Fruit fly (Drosophila melanogaster) whole organism, pupa: ENCODE results near the gene SLC5A11.

Experiments
- CG10348 ChIP-seq: fragments of 200-800 bp; sonication (Bioruptor generic); IDR thresholded peaks from 2 replicates; pipeline ENCODE4 v1.3.6; 2022; ENCODE audit warnings: missing biosample characterization, missing genetic modification characterization
- CG12605 ChIP-seq: fragments of 200-800 bp; sonication (Bioruptor generic); IDR thresholded peaks from 2 replicates; pipeline ENCODE4 v1.3.6; 2022; ENCODE audit warnings: missing biosample characterization, missing genetic modification characterization
- CG13204 ChIP-seq: fragments of 200-800 bp; sonication (Bioruptor generic); optimal IDR thresholded peaks from 2 replicates; lab custom pipeline; 2018; ENCODE audit warnings: missing biosample characterization, mild to moderate bottlenecking, missing genetic modification characterization, moderate library complexity
- CG14655 ChIP-seq: fragments of 200-800 bp; sonication (Bioruptor generic); optimal IDR thresholded peaks from 3 replicates; lab custom pipeline; 2017; ENCODE audit warnings: mild to moderate bottlenecking, missing biosample characterization, missing genetic modification reagents, missing genetic modification characterization
- CG15710 ChIP-seq: fragments of 200-800 bp; sonication (Bioruptor generic); optimal IDR thresholded peaks from 2 replicates; lab custom pipeline; 2018; ENCODE audit warnings: missing biosample characterization, mild to moderate bottlenecking, missing genetic modification characterization, moderate library complexity
- CG17806 ChIP-seq: fragments of 200-800 bp; sonication (Bioruptor generic); optimal IDR thresholded peaks from 2 replicates; lab custom pipeline; 2018; ENCODE audit warnings: missing biosample characterization, mild to moderate bottlenecking, missing genetic modification characterization, moderate library complexity
- CG32121 ChIP-seq: fragments of 200-800 bp; sonication (Bioruptor generic); IDR thresholded peaks from 2 replicates; pipeline ENCODE4 v1.3.6; 2022; ENCODE audit warnings: missing biosample characterization, missing genetic modification characterization
- CG34367 ChIP-seq: fragments of 200-800 bp; sonication (Bioruptor generic); optimal IDR thresholded peaks from 2 replicates; lab custom pipeline; 2018; ENCODE audit warnings: missing biosample characterization, mild to moderate bottlenecking, missing genetic modification characterization
- CG4496 ChIP-seq: fragments of 200-800 bp; sonication (Bioruptor generic); IDR thresholded peaks from 3 replicates; pipeline ENCODE4 v1.3.6; 2022; ENCODE audit warnings: missing biosample characterization, missing genetic modification characterization
- CG8159 ChIP-seq: fragments of 200-800 bp; sonication (Bioruptor generic); optimal IDR thresholded peaks from 3 replicates; lab custom pipeline; 2018; ENCODE audit warnings: missing biosample characterization, mild to moderate bottlenecking, missing genetic modification characterization, moderate library complexity
- CG8301 ChIP-seq: fragments of 200-800 bp; sonication (Bioruptor generic); optimal IDR thresholded peaks from 2 replicates; lab custom pipeline; 2018; ENCODE audit warnings: missing biosample characterization, mild to moderate bottlenecking, missing genetic modification characterization
- CG9948 ChIP-seq: fragments of 200-800 bp; sonication (Bioruptor generic); optimal IDR thresholded peaks from 2 replicates; lab custom pipeline; 2018; ENCODE audit warnings: missing biosample characterization, mild to moderate bottlenecking, missing genetic modification characterization, moderate library complexity
- D1 ChIP-seq: fragments of 200-800 bp; sonication (Bioruptor generic); optimal IDR thresholded peaks from 2 replicates; lab custom pipeline; 2018; ENCODE audit warnings: missing biosample characterization, mild to moderate bottlenecking, missing genetic modification characterization, moderate library complexity
- EcR ChIP-seq: fragments of 200-800 bp; sonication (Bioruptor generic); optimal IDR thresholded peaks from 3 replicates; lab custom pipeline; 2019; ENCODE audit warnings: missing biosample characterization, missing genetic modification characterization, mild to moderate bottlenecking, moderate library complexity, missing genetic modification reagents
- Ets98B ChIP-seq: fragments of 200-800 bp; sonication (Bioruptor generic); IDR thresholded peaks from 2 replicates; pipeline ENCODE4 v1.3.6; 2022; ENCODE audit warnings: missing biosample characterization, missing genetic modification characterization
- Pif1A ChIP-seq: fragments of 200-800 bp; sonication (Bioruptor generic); optimal IDR thresholded peaks from 3 replicates; lab custom pipeline; 2016; ENCODE audit warnings: missing biosample characterization, missing genetic modification characterization
- Pif1B ChIP-seq: fragments of 200-800 bp; sonication (Bioruptor generic); optimal IDR thresholded peaks from 3 replicates; lab custom pipeline; 2016; ENCODE audit warnings: missing biosample characterization, missing genetic modification characterization
- Snoo ChIP-seq: fragments of 200-800 bp; sonication (Bioruptor generic); optimal IDR thresholded peaks from 3 replicates; lab custom pipeline; 2017; ENCODE audit warnings: missing biosample characterization, mild to moderate bottlenecking, missing genetic modification characterization, inconsistent platforms
- fd96Ca ChIP-seq: fragments of 200-800 bp; sonication (Bioruptor generic); IDR thresholded peaks from 3 replicates; pipeline ENCODE4 v1.3.6; 2022; ENCODE audit warnings: missing biosample characterization, missing genetic modification characterization
- gl ChIP-seq: fragments of 200-800 bp; sonication (Bioruptor generic); optimal IDR thresholded peaks from 2 replicates; lab custom pipeline; 2018; ENCODE audit warnings: missing biosample characterization, mild to moderate bottlenecking, missing genetic modification characterization
- rn ChIP-seq: fragments of 200-800 bp; sonication (Bioruptor generic); IDR thresholded peaks from 2 replicates; pipeline ENCODE4 v1.3.6; 2022; ENCODE audit warnings: missing biosample characterization, missing genetic modification characterization

SLC5A11 gene

dm6 chr2L:8204996-8205567 lies at the start of gene SLC5A11:
Gene SLC5A11, minus strand, starts transcription at chr2L:8205132.
- TF ChIP-seq CG10348 (GFP tag; lab: Robert Waterston, UW), result peak; percentile 92
- TF ChIP-seq CG34367 (tag; lab: Kevin White, UChicago), result peak; percentile 83
- TF ChIP-seq CG15710 (tag; lab: Kevin White, UChicago), result peak; percentile 94
- peak; percentile 90 for TF ChIP-seq CG9948
- TF ChIP-seq gl (tag; lab: Kevin White, UChicago), result peak; percentile 81
- TF ChIP-seq CG32121 (GFP tag; lab: Robert Waterston, UW), result peak; percentile 98
- TF ChIP-seq D1, result peak; percentile 95
- TF ChIP-seq CG17806, result peak; percentile 94
- TF ChIP-seq Snoo, result peak; percentile 99
- TF ChIP-seq CG8159, result peak; percentile 96
- peak; percentile 94 for TF ChIP-seq CG14655 (GFP tag; lab: Kevin White, UChicago)
- peak; percentile 96 for TF ChIP-seq CG12605
- peak; percentile 70 for TF ChIP-seq CG13204 (GFP tag; lab: Kevin White, UChicago)
- TF ChIP-seq Pif1A, result peak; percentile 78
- peak; percentile 89 for TF ChIP-seq rn (GFP tag; lab: Robert Waterston, UW)
- TF ChIP-seq CG8301 (tag; lab: Kevin White, UChicago), result peak; percentile 94
- TF ChIP-seq fd96Ca (GFP tag; lab: Robert Waterston, UW), result peak; percentile 87
- peak; percentile 97 for TF ChIP-seq Ets98B (GFP tag; lab: Robert Waterston, UW)
- peak; percentile 52 for TF ChIP-seq EcR (GFP tag; lab: Kevin White, UChicago)
- peak; percentile 97 for TF ChIP-seq CG4496 (GFP tag; lab: Robert Waterston, UW)
- TF ChIP-seq Pif1B (GFP tag; lab: Kevin White, UChicago), result peak; percentile 100

DNA sequence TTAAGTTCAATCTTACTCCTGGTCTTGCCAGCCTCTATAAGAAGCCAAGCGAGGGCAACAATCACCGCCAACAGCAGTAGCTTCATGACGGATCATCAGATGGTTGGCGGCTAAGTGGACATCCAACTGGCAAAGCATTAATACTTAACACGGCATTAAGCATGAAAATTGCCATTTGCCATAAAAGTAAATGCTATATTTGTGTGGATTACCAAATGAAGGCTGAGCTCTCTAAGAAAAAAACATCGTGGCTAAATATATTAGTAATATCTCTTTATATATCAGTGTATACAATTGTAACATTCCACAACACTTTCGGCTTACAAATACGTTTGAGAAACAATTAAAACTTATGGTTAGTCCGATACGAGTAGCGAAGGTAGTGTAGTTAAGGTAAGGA lies 39.0 kb upstream of the SLC5A11 start, which contains the start of gene CG43057:
Gene CG43057 (minus strand): TSS at position 101 of the 400 bp plus-strand sequence.
- TF ChIP-seq CG14655 (GFP tag; lab: Kevin White, UChicago), result no peak
- TF ChIP-seq gl (tag; lab: Kevin White, UChicago), result no peak
- no peak for TF ChIP-seq CG9948
- TF ChIP-seq rn (GFP tag; lab: Robert Waterston, UW), result no peak
- no peak for TF ChIP-seq CG4496 (GFP tag; lab: Robert Waterston, UW)
- no peak for TF ChIP-seq Pif1B (GFP tag; lab: Kevin White, UChicago)
- TF ChIP-seq CG8301 (tag; lab: Kevin White, UChicago), result no peak
- no peak for TF ChIP-seq CG13204 (GFP tag; lab: Kevin White, UChicago)
- TF ChIP-seq CG17806, result no peak
- TF ChIP-seq CG32121 (GFP tag; lab: Robert Waterston, UW), result no peak
- no peak for TF ChIP-seq CG8159
- TF ChIP-seq Snoo, result no peak
- TF ChIP-seq D1, result no peak

- TF ChIP-seq D1, result no peak
These were observed 37.3 kb upstream of the SLC5A11 start, which contains the start of gene CG14277 for dm6 chr2L:8242186-8242585. Gene CG14277, plus strand, starts transcription at chr2L:8242486.

DNA sequence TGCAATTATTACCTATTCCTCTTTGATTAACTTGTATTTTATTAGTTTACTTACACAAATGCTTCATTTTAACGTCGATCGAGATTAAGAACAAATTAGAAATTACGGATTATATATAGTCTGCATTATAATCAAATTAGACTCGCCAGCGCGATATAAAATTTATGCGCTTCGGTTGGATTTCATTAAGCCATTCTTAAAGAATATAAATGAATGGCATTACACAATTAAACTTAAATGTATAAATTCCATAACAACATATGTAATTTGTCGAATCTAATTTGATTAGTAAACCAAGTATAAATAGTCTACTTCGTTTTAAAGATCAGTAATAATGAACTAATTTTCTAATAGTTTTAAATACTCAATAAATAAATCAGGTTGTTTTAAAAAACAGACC lies 36.8 kb upstream of the SLC5A11 start, which contains the start of gene Spn28F:
Gene Spn28F (minus strand): TSS at position 101 of the 400 bp plus-strand sequence.
- TF ChIP-seq CG10348 (GFP tag; lab: Robert Waterston, UW) (no peak), CG8159 (no peak), CG12605 (no peak), CG15710 (tag; lab: Kevin White, UChicago) (no peak), Ets98B (GFP tag; lab: Robert Waterston, UW) (no peak), CG32121 (GFP tag; lab: Robert Waterston, UW) (no peak), Pif1A (no peak), fd96Ca (GFP tag; lab: Robert Waterston, UW) (no peak), CG17806 (no peak), gl (tag; lab: Kevin White, UChicago) (no peak), CG14655 (GFP tag; lab: Kevin White, UChicago) (no peak), CG8301 (tag; lab: Kevin White, UChicago) (no peak), CG4496 (GFP tag; lab: Robert Waterston, UW) (no peak), CG34367 (tag; lab: Kevin White, UChicago) (no peak), Pif1B (GFP tag; lab: Kevin White, UChicago) (no peak), CG13204 (GFP tag; lab: Kevin White, UChicago) (no peak)

DNA sequence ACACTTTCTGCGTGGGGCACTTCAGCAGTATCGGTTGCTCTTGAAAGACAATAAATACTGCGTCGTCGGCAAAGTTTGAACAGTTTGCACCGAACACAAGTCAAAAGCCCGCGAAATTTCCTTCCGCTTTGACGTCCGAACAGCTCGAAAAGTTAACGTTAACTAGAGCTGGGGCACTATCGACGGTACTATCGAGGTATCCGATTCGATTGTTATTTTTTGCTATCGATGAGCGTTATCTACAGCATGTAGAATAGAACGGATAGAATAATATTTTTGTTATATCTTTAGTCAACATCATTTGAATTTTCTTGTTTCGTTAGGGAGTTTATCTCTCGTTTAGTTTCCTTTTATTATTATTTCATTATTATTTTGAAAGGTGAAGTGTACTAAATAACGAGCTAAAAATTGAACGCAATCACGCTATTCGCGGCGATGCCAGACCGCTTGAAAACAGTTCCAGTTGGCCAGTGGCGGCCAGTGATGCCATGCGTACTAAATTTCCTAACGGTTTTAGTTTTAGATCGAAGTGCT lies 34.8 kb upstream of the SLC5A11 start, which contains the start of gene Pvr:
Gene Pvr (minus strand): TSS at position 167 of the 534 bp plus-strand sequence.
- no peak for TF ChIP-seq Pif1B (GFP tag; lab: Kevin White, UChicago)
- TF ChIP-seq CG15710 (tag; lab: Kevin White, UChicago), result no peak
- no peak for TF ChIP-seq CG12605
- no peak for TF ChIP-seq CG10348 (GFP tag; lab: Robert Waterston, UW)
- TF ChIP-seq Ets98B (GFP tag; lab: Robert Waterston, UW), result no peak
- no peak for TF ChIP-seq CG17806
- no peak for TF ChIP-seq CG8301 (tag; lab: Kevin White, UChicago)
- TF ChIP-seq D1, result no peak
- no peak for TF ChIP-seq rn (GFP tag; lab: Robert Waterston, UW)
- no peak for TF ChIP-seq CG4496 (GFP tag; lab: Robert Waterston, UW)
- no peak for TF ChIP-seq gl (tag; lab: Kevin White, UChicago)
- TF ChIP-seq CG14655 (GFP tag; lab: Kevin White, UChicago), result no peak
- TF ChIP-seq CG8159, result no peak
- no peak for TF ChIP-seq CG32121 (GFP tag; lab: Robert Waterston, UW)
- TF ChIP-seq EcR (GFP tag; lab: Kevin White, UChicago), result no peak
- TF ChIP-seq CG9948, result no peak
- no peak for TF ChIP-seq Pif1A
- TF ChIP-seq CG34367 (tag; lab: Kevin White, UChicago), result no peak
- no peak for TF ChIP-seq fd96Ca (GFP tag; lab: Robert Waterston, UW)
